Worm (Caenorhabditis elegans): Measurements from ENCODE around the gene npr-18.
A peak's percentile ranks its signal among the peaks of the same experiment; 100 is the strongest.
"Not testable (repeated sequence)": the region's sequence is repeated elsewhere in the genome, so short reads cannot be mapped to it uniquely, and the experiment has no call there.

ce11 chrX:9743513-9743914 lies 53.0 kb downstream of the npr-18 start:
- not testable (repeated sequence) for TF ChIP-seq ama-1 (optimal IDR thresholded peaks at IDR 0.05)
- TF ChIP-seq hnd-1 (tag; optimal IDR thresholded peaks at IDR 0.05) (peak; percentile 95), tra-4 (tag; optimal IDR thresholded peaks at IDR 0.05) (peak; percentile 91), ceh-13 (GFP tag; optimal IDR thresholded peaks at IDR 0.05) (peak; percentile 95), tbx-37 (GFP tag; conservative IDR thresholded peaks at IDR 0.05) (peak; percentile 99), hmbx-1 (tag; optimal IDR thresholded peaks at IDR 0.05) (peak; percentile 92), B0310.2 (tag; optimal IDR thresholded peaks at IDR 0.05) (peak; percentile 98), flt-1 (GFP tag; IDR thresholded peaks at IDR 0.05) (peak; percentile 98), pes-1 (GFP tag; IDR thresholded peaks at IDR 0.05) (peak; percentile 99), ceh-36 (tag; optimal IDR thresholded peaks at IDR 0.05) (peak; percentile 95), scrt-1 (GFP tag; IDR thresholded peaks at IDR 0.05) (peak; percentile 99), aly-1 (tag; optimal IDR thresholded peaks at IDR 0.05) (peak; percentile 98)

All from whole organism, early embryonic.